Worm (Caenorhabditis elegans) whole organism, L3 larva: ENCODE results near the gene K05G3.1.

ENCODE experiments used
- R02D3.7 ChIP-seq: fragments of 150-350 bp; optimal IDR thresholded peaks from 2 replicates; lab custom pipeline; 2014; ENCODE audit warnings: missing biosample characterization, missing genetic modification characterization
- ZK546.5 ChIP-seq: sonication (generic microtip); optimal IDR thresholded peaks from 2 replicates; lab custom pipeline; 2017; ENCODE audit warnings: missing biosample characterization, missing genetic modification characterization
- aly-2 ChIP-seq: fragments of 150-350 bp; optimal IDR thresholded peaks from 2 replicates; lab custom pipeline; 2014; ENCODE audit warnings: missing biosample characterization, missing genetic modification characterization
- ama-1 ChIP-seq: fragments of 150-350 bp; optimal IDR thresholded peaks from 2 replicates; lab custom pipeline; 2018
- ceh-16 ChIP-seq: sonication (generic microtip); optimal IDR thresholded peaks from 2 replicates; lab custom pipeline; 2017; ENCODE audit warnings: missing biosample characterization, missing genetic modification characterization
- ceh-82 ChIP-seq: fragments of 150-350 bp; optimal IDR thresholded peaks from 2 replicates; lab custom pipeline; 2014; ENCODE audit warnings: missing biosample characterization, missing genetic modification characterization
- ceh-9 ChIP-seq: sonication (generic microtip); optimal IDR thresholded peaks from 2 replicates; lab custom pipeline; 2018; ENCODE audit warnings: missing biosample characterization, missing genetic modification characterization
- egl-5 ChIP-seq: fragments of 150-350 bp; optimal IDR thresholded peaks from 2 replicates; lab custom pipeline; 2017; ENCODE audit warnings: missing biosample characterization, missing genetic modification reagents, missing genetic modification characterization, inconsistent platforms
- elt-1 ChIP-seq: fragments of 150-350 bp; optimal IDR thresholded peaks from 2 replicates; lab custom pipeline; 2014; ENCODE audit warnings: missing biosample characterization, missing genetic modification characterization
- elt-3 ChIP-seq, 3 experiments: fragments of 150-350 bp in 1 of 3; sonication (generic microtip) in 2 of 3; optimal IDR thresholded peaks; 2 replicates in 2 of 3; 4 replicates in 1 of 3; lab custom pipeline; 2014 to 2017; ENCODE audit warnings: missing biosample characterization in 3 of 3, missing genetic modification characterization in 3 of 3
- eor-1 ChIP-seq, 2 experiments: fragments of 150-350 bp; optimal IDR thresholded peaks; 2 replicates each; lab custom pipeline; 2014 to 2018; ENCODE audit warnings: missing biosample characterization in 2 of 2, missing genetic modification characterization in 2 of 2
- fkh-10 ChIP-seq: sonication (generic microtip); optimal IDR thresholded peaks from 2 replicates; lab custom pipeline; 2017; ENCODE audit warnings: missing biosample characterization, missing genetic modification reagents, missing genetic modification characterization
- fkh-2 ChIP-seq: fragments of 150-350 bp; optimal IDR thresholded peaks from 2 replicates; lab custom pipeline; 2014; ENCODE audit warnings: missing biosample characterization, missing genetic modification reagents, missing genetic modification characterization
- fos-1 ChIP-seq: fragments of 150-350 bp; optimal IDR thresholded peaks from 2 replicates; lab custom pipeline; 2014; ENCODE audit warnings: missing biosample characterization, missing genetic modification characterization
- hmg-11 ChIP-seq: sonication (generic microtip); optimal IDR thresholded peaks from 2 replicates; lab custom pipeline; 2016; ENCODE audit warnings: missing genetic modification characterization, missing compliant biosample characterization
- jun-1 ChIP-seq: fragments of 150-350 bp; optimal IDR thresholded peaks from 2 replicates; lab custom pipeline; 2014; ENCODE audit warnings: missing biosample characterization, missing genetic modification reagents, missing genetic modification characterization
- lin-15B ChIP-seq: fragments of 150-350 bp; optimal IDR thresholded peaks from 2 replicates; lab custom pipeline; 2014; ENCODE audit warnings: missing biosample characterization, missing genetic modification characterization
- lin-39 ChIP-seq: fragments of 150-350 bp; optimal IDR thresholded peaks from 2 replicates; lab custom pipeline; 2018; ENCODE audit warnings: missing biosample characterization, missing genetic modification reagents, missing genetic modification characterization
- lsy-12 ChIP-seq: sonication (generic microtip); optimal IDR thresholded peaks from 2 replicates; lab custom pipeline; 2016; ENCODE audit warnings: mild to moderate bottlenecking, missing genetic modification characterization, missing compliant biosample characterization
- nfya-1 ChIP-seq: sonication (generic microtip); optimal IDR thresholded peaks from 2 replicates; lab custom pipeline; 2017; ENCODE audit warnings: missing genetic modification characterization, mild to moderate bottlenecking, missing compliant biosample characterization, antibody characterized with exemption, moderate library complexity; ENCODE audit not compliant: insufficient read depth
- nhr-12 ChIP-seq: fragments of 150-350 bp; optimal IDR thresholded peaks from 2 replicates; lab custom pipeline; 2014; ENCODE audit warnings: missing biosample characterization, missing genetic modification characterization
- nhr-23 ChIP-seq: fragments of 150-350 bp; optimal IDR thresholded peaks from 2 replicates; lab custom pipeline; 2014; ENCODE audit warnings: missing biosample characterization, missing genetic modification reagents, missing genetic modification characterization
- nhr-237 ChIP-seq: fragments of 150-350 bp; optimal IDR thresholded peaks from 2 replicates; lab custom pipeline; 2014; ENCODE audit warnings: missing biosample characterization, missing genetic modification characterization
- nhr-25 ChIP-seq: sonication (generic microtip); optimal IDR thresholded peaks from 2 replicates; lab custom pipeline; 2017; ENCODE audit warnings: missing biosample characterization, missing genetic modification characterization
- nhr-28 ChIP-seq: fragments of 150-350 bp; optimal IDR thresholded peaks from 2 replicates; lab custom pipeline; 2014; ENCODE audit warnings: missing biosample characterization, missing genetic modification characterization
- nhr-43 ChIP-seq: sonication (generic microtip); optimal IDR thresholded peaks from 2 replicates; lab custom pipeline; 2016; ENCODE audit warnings: mild to moderate bottlenecking, missing genetic modification characterization, missing compliant biosample characterization; ENCODE audit not compliant: poor library complexity, severe bottlenecking
- nhr-67 ChIP-seq: fragments of 150-350 bp; optimal IDR thresholded peaks from 2 replicates; lab custom pipeline; 2014; ENCODE audit warnings: missing biosample characterization, missing genetic modification characterization
- nhr-76 ChIP-seq: fragments of 150-350 bp; sonication (generic microtip); optimal IDR thresholded peaks from 5 replicates; lab custom pipeline; 2014; ENCODE audit warnings: missing biosample characterization, missing genetic modification characterization
- nhr-77 ChIP-seq: fragments of 150-350 bp; optimal IDR thresholded peaks from 2 replicates; lab custom pipeline; 2014; ENCODE audit warnings: missing biosample characterization, missing genetic modification characterization
- pha-4 ChIP-seq: fragments of 150-350 bp; optimal IDR thresholded peaks from 2 replicates; lab custom pipeline; 2014; ENCODE audit warnings: missing biosample characterization, missing genetic modification reagents, missing genetic modification characterization
- pqm-1 ChIP-seq: fragments of 150-350 bp; optimal IDR thresholded peaks from 2 replicates; lab custom pipeline; 2017; ENCODE audit warnings: missing biosample characterization, missing genetic modification characterization, inconsistent platforms
- sea-2 ChIP-seq: fragments of 150-350 bp; sonication (generic microtip); optimal IDR thresholded peaks from 4 replicates; lab custom pipeline; 2014; ENCODE audit warnings: missing biosample characterization, missing genetic modification reagents, missing genetic modification characterization
- tbx-2 ChIP-seq: sonication (generic microtip); optimal IDR thresholded peaks from 2 replicates; lab custom pipeline; 2016; ENCODE audit warnings: mild to moderate bottlenecking, missing genetic modification characterization, missing compliant biosample characterization
- unc-39 ChIP-seq: sonication (generic microtip); optimal IDR thresholded peaks from 4 replicates; lab custom pipeline; 2017; ENCODE audit warnings: missing biosample characterization, missing genetic modification characterization
- unc-62 ChIP-seq: fragments of 150-350 bp; sonication (generic microtip); optimal IDR thresholded peaks from 4 replicates; lab custom pipeline; 2014; ENCODE audit warnings: missing biosample characterization, missing genetic modification reagents, missing genetic modification characterization
- zag-1 ChIP-seq: fragments of 150-350 bp; optimal IDR thresholded peaks from 2 replicates; lab custom pipeline; 2014; ENCODE audit warnings: missing biosample characterization, missing genetic modification characterization
- ztf-11 ChIP-seq: fragments of 150-350 bp; optimal IDR thresholded peaks from 2 replicates; lab custom pipeline; 2014; ENCODE audit warnings: missing biosample characterization, missing genetic modification characterization

The K05G3.1 gene

DNA sequence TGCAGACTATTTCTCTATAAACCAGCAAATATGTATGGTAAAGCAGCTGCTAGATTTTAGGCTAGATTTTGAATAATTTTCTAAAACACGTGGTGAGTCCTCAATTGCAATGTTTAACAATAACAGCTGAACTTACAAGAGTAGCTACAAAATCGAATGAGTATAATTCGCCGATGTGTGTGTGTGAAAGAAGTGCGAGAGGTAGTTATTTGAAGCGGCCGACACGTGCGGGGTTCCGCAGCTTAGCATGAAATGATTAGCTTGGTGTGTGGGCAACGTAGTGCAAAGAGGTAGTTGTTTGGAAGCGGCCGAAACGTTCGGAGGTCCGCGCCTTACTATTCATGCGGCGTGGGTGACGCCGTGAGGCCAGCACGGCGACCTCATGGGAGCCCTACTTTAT, 32.3 kb upstream of the K05G3.1 start:
- no peak for TF ChIP-seq ceh-82 (tag; lab: Kevin White, UChicago)
- no peak for TF ChIP-seq nhr-67 (tag; lab: Kevin White, UChicago)
- TF ChIP-seq lin-15B = no peak
- TF ChIP-seq nhr-12 (tag; lab: Kevin White, UChicago) = no peak
- TF ChIP-seq lsy-12 (tag; lab: Kevin White, UChicago) = no peak
- TF ChIP-seq nhr-25 (tag; lab: Kevin White, UChicago) = no peak
- no peak for TF ChIP-seq ztf-11 (tag; lab: Kevin White, UChicago)
- TF ChIP-seq R02D3.7 (tag; lab: Kevin White, UChicago) = no peak
- TF ChIP-seq nhr-76 (tag; lab: Kevin White, UChicago) = no peak

DNA sequence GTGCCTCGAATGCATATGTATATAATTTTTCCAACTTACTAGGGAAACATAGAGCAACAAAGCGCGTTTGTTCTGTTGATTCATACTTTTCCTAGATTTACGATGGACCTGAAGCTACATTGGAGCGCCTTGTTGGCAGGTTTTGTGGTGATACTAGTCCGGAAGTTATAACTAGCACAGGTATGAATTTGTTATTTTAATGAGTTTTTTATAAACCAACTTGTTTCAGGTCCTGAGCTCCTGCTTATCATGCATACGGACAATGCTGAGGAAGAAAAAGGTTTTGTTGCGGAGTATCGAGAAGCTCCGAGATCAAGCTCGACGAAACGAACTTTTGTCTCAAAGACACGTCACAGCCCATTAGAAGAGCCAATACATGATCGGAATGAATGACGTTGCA, 30.4 kb upstream of the K05G3.1 start, which contains the start of gene F38E9.1:
Gene F38E9.1 (plus strand): TSS at position 301 of the 400 bp plus-strand sequence.
- TF ChIP-seq sea-2 = no peak
- TF ChIP-seq fkh-2 (tag; lab: Kevin White, UChicago) = no peak
- TF ChIP-seq ceh-82 (tag; lab: Kevin White, UChicago) = no peak
- TF ChIP-seq lin-15B = no peak
- TF ChIP-seq jun-1 (tag; lab: Kevin White, UChicago) = no peak
- no peak for TF ChIP-seq nhr-77 (tag; lab: Kevin White, UChicago)
- TF ChIP-seq ceh-9 (tag; lab: Kevin White, UChicago) = no peak
- no peak for TF ChIP-seq aly-2 (tag; lab: Kevin White, UChicago)
- no peak for TF ChIP-seq pqm-1 (tag; lab: Kevin White, UChicago)
- TF ChIP-seq egl-5 (tag; lab: Kevin White, UChicago) = no peak
- no peak for TF ChIP-seq elt-3 (tag; optimal IDR thresholded peaks at IDR 0.05; lab: Kevin White, UChicago)
- TF ChIP-seq nfya-1 (tag; lab: Kevin White, UChicago) = no peak
- TF ChIP-seq lsy-12 (tag; lab: Kevin White, UChicago) = no peak
- no peak for TF ChIP-seq unc-62 (GFP tag; lab: Kevin White, UChicago)
- no peak for TF ChIP-seq nhr-23
- TF ChIP-seq nhr-43 (tag; lab: Kevin White, UChicago) = no peak
- TF ChIP-seq eor-1 (tag; optimal IDR thresholded peaks at IDR 0.05; lab: Kevin White, UChicago) = no peak
- no peak for TF ChIP-seq zag-1

DNA sequence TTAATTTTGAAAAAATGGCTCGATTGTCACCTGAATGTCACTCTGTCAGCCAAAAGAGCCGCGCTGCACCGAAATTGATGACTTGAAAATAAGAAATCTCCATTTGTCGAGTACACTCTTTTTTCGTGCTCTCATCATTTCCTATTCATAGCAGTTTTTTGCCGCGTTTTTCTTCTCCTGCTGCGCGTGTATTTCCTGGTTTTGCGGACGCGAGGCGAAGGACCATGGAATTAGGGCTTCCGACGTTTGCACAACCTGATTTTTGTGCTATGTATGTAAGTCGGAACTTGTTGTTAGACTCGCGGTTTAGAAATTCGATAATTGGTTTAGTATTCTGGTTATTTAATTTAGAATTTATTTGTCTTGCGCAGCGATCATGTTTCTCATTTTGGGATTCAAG, 20.9 kb upstream of the K05G3.1 start:
- TF ChIP-seq pha-4 (tag; lab: Kevin White, UChicago) (no peak), unc-39 (tag; lab: Kevin White, UChicago) (no peak), ceh-9 (tag; lab: Kevin White, UChicago) (no peak), elt-1 (no peak), lin-15B (no peak), tbx-2 (tag; lab: Kevin White, UChicago) (no peak), nhr-28 (tag; lab: Kevin White, UChicago) (no peak), nhr-12 (tag; lab: Kevin White, UChicago) (no peak), lin-39 (tag; lab: Kevin White, UChicago) (no peak), fos-1 (no peak), ama-1 (lab: Kevin White, UChicago) (no peak), fkh-2 (tag; lab: Kevin White, UChicago) (no peak), unc-62 (GFP tag; lab: Kevin White, UChicago) (no peak), ZK546.5 (tag; lab: Kevin White, UChicago) (no peak), fkh-10 (no peak)

DNA sequence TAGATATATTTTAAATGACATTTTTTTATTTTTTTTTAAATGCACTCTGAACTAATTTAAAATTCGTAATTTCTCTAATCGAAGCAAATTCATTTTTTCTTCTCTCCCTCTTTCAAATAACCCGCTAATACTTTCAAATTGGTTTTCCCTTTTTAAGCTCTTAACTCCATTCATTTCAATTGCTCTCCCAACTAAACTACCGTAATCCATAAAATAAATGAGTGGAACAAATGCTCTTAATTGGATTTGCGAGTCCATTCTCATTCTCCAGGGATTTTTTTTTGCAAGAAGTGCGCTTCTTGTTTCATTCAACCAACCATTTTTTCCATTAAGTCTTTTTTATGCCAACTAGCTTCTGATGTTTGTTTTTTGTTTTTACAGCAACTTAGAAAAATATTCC, 20.1 kb upstream of the K05G3.1 start:
- TF ChIP-seq ceh-82 (tag; lab: Kevin White, UChicago) = no peak
- TF ChIP-seq unc-62 (GFP tag; lab: Kevin White, UChicago) = no peak
- no peak for TF ChIP-seq pqm-1 (tag; lab: Kevin White, UChicago)
- no peak for TF ChIP-seq nhr-237 (tag; lab: Kevin White, UChicago)
- no peak for TF ChIP-seq nhr-12 (tag; lab: Kevin White, UChicago)
- TF ChIP-seq nfya-1 (tag; lab: Kevin White, UChicago) = no peak
- TF ChIP-seq, all 47 proteins: peak for 0

DNA sequence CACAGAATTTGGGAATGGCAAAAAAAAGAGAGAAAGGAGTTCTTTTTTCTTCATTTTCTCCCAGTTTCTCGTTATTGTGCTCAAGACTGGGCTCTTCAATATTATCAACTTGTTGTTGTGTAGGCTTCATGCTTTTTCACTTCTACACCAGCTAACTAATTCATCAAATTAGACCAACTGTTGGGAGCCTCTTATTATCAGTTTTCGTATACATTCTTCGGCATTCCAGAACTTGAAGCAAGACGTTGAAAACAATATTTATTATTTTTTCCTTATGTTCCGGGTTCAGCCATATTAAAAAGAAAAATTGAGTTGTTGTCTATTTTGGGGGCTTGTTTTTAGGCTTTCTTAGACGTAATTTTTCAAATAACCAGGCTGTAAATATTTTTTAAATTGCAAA, 18.2 kb upstream of the K05G3.1 start:
- TF ChIP-seq ceh-9 (tag; lab: Kevin White, UChicago) (no peak), tbx-2 (tag; lab: Kevin White, UChicago) (no peak), ceh-16 (no peak), nhr-23 (no peak), jun-1 (tag; lab: Kevin White, UChicago) (no peak), hmg-11 (tag; lab: Kevin White, UChicago) (no peak)
